Worm (Caenorhabditis elegans) whole organism, L3 larva: ENCODE results near the gene T08G5.2.
"Not testable (repeated sequence)": the region's sequence is repeated elsewhere in the genome, so short reads cannot be mapped to it uniquely, and the experiment has no call there.

Experiments used
- R02D3.7 ChIP-seq: fragments of 150-350 bp; optimal IDR thresholded peaks from 2 replicates; lab custom pipeline; 2014; ENCODE audit warnings: missing biosample characterization, missing genetic modification characterization
- aly-2 ChIP-seq: fragments of 150-350 bp; optimal IDR thresholded peaks from 2 replicates; lab custom pipeline; 2014; ENCODE audit warnings: missing biosample characterization, missing genetic modification characterization
- ceh-28 ChIP-seq: fragments of 150-350 bp; optimal IDR thresholded peaks from 2 replicates; lab custom pipeline; 2014; ENCODE audit warnings: missing biosample characterization, missing genetic modification reagents, missing genetic modification characterization
- ceh-82 ChIP-seq: fragments of 150-350 bp; optimal IDR thresholded peaks from 2 replicates; lab custom pipeline; 2014; ENCODE audit warnings: missing biosample characterization, missing genetic modification characterization
- ceh-9 ChIP-seq: sonication (generic microtip); optimal IDR thresholded peaks from 2 replicates; lab custom pipeline; 2018; ENCODE audit warnings: missing biosample characterization, missing genetic modification characterization
- daf-12 ChIP-seq: fragments of 150-350 bp; optimal IDR thresholded peaks from 2 replicates; lab custom pipeline; 2014; ENCODE audit warnings: missing biosample characterization, missing genetic modification reagents, missing genetic modification characterization
- egl-27 ChIP-seq: sonication (generic microtip); optimal IDR thresholded peaks from 4 replicates; lab custom pipeline; 2017; ENCODE audit warnings: missing biosample characterization, missing genetic modification reagents, missing genetic modification characterization
- egl-5 ChIP-seq: fragments of 150-350 bp; optimal IDR thresholded peaks from 2 replicates; lab custom pipeline; 2017; ENCODE audit warnings: missing biosample characterization, missing genetic modification reagents, missing genetic modification characterization, inconsistent platforms
- elt-1 ChIP-seq: fragments of 150-350 bp; optimal IDR thresholded peaks from 2 replicates; lab custom pipeline; 2014; ENCODE audit warnings: missing biosample characterization, missing genetic modification characterization
- elt-2 ChIP-seq: sonication (generic microtip); optimal IDR thresholded peaks from 2 replicates; lab custom pipeline; 2016; ENCODE audit warnings: missing genetic modification reagents, mild to moderate bottlenecking, missing genetic modification characterization, missing compliant biosample characterization
- elt-3 ChIP-seq, 3 experiments: fragments of 150-350 bp in 1 of 3; sonication (generic microtip) in 2 of 3; optimal IDR thresholded peaks; 2 replicates in 2 of 3; 4 replicates in 1 of 3; lab custom pipeline; 2014 to 2017; ENCODE audit warnings: missing biosample characterization in 3 of 3, missing genetic modification characterization in 3 of 3
- eor-1 ChIP-seq, 2 experiments: fragments of 150-350 bp; optimal IDR thresholded peaks; 2 replicates each; lab custom pipeline; 2014 to 2018; ENCODE audit warnings: missing biosample characterization in 2 of 2, missing genetic modification characterization in 2 of 2
- fkh-10 ChIP-seq: sonication (generic microtip); optimal IDR thresholded peaks from 2 replicates; lab custom pipeline; 2017; ENCODE audit warnings: missing biosample characterization, missing genetic modification reagents, missing genetic modification characterization
- fkh-2 ChIP-seq: fragments of 150-350 bp; optimal IDR thresholded peaks from 2 replicates; lab custom pipeline; 2014; ENCODE audit warnings: missing biosample characterization, missing genetic modification reagents, missing genetic modification characterization
- hmg-11 ChIP-seq: sonication (generic microtip); optimal IDR thresholded peaks from 2 replicates; lab custom pipeline; 2016; ENCODE audit warnings: missing genetic modification characterization, missing compliant biosample characterization
- jun-1 ChIP-seq: fragments of 150-350 bp; optimal IDR thresholded peaks from 2 replicates; lab custom pipeline; 2014; ENCODE audit warnings: missing biosample characterization, missing genetic modification reagents, missing genetic modification characterization
- lin-15B ChIP-seq: fragments of 150-350 bp; optimal IDR thresholded peaks from 2 replicates; lab custom pipeline; 2014; ENCODE audit warnings: missing biosample characterization, missing genetic modification characterization
- lin-39 ChIP-seq: fragments of 150-350 bp; optimal IDR thresholded peaks from 2 replicates; lab custom pipeline; 2018; ENCODE audit warnings: missing biosample characterization, missing genetic modification reagents, missing genetic modification characterization
- lsy-12 ChIP-seq: sonication (generic microtip); optimal IDR thresholded peaks from 2 replicates; lab custom pipeline; 2016; ENCODE audit warnings: mild to moderate bottlenecking, missing genetic modification characterization, missing compliant biosample characterization
- mdl-1 ChIP-seq: fragments of 150-350 bp; optimal IDR thresholded peaks from 2 replicates; lab custom pipeline; 2014; ENCODE audit warnings: missing biosample characterization, missing genetic modification characterization
- nfya-1 ChIP-seq: sonication (generic microtip); optimal IDR thresholded peaks from 2 replicates; lab custom pipeline; 2017; ENCODE audit warnings: missing genetic modification characterization, mild to moderate bottlenecking, missing compliant biosample characterization, antibody characterized with exemption, moderate library complexity; ENCODE audit not compliant: insufficient read depth
- nhr-23 ChIP-seq: fragments of 150-350 bp; optimal IDR thresholded peaks from 2 replicates; lab custom pipeline; 2014; ENCODE audit warnings: missing biosample characterization, missing genetic modification reagents, missing genetic modification characterization
- nhr-25 ChIP-seq: sonication (generic microtip); optimal IDR thresholded peaks from 2 replicates; lab custom pipeline; 2017; ENCODE audit warnings: missing biosample characterization, missing genetic modification characterization
- nhr-28 ChIP-seq: fragments of 150-350 bp; optimal IDR thresholded peaks from 2 replicates; lab custom pipeline; 2014; ENCODE audit warnings: missing biosample characterization, missing genetic modification characterization
- nhr-43 ChIP-seq: sonication (generic microtip); optimal IDR thresholded peaks from 2 replicates; lab custom pipeline; 2016; ENCODE audit warnings: mild to moderate bottlenecking, missing genetic modification characterization, missing compliant biosample characterization; ENCODE audit not compliant: poor library complexity, severe bottlenecking
- nhr-76 ChIP-seq: fragments of 150-350 bp; sonication (generic microtip); optimal IDR thresholded peaks from 5 replicates; lab custom pipeline; 2014; ENCODE audit warnings: missing biosample characterization, missing genetic modification characterization
- nhr-77 ChIP-seq: fragments of 150-350 bp; optimal IDR thresholded peaks from 2 replicates; lab custom pipeline; 2014; ENCODE audit warnings: missing biosample characterization, missing genetic modification characterization
- pha-4 ChIP-seq: fragments of 150-350 bp; optimal IDR thresholded peaks from 2 replicates; lab custom pipeline; 2014; ENCODE audit warnings: missing biosample characterization, missing genetic modification reagents, missing genetic modification characterization
- pqm-1 ChIP-seq: fragments of 150-350 bp; optimal IDR thresholded peaks from 2 replicates; lab custom pipeline; 2017; ENCODE audit warnings: missing biosample characterization, missing genetic modification characterization, inconsistent platforms
- skn-1 ChIP-seq: fragments of 150-350 bp; optimal IDR thresholded peaks from 2 replicates; lab custom pipeline; 2014; ENCODE audit warnings: missing biosample characterization, missing genetic modification characterization
- snpc-4 ChIP-seq: fragments of 150-350 bp; optimal IDR thresholded peaks from 2 replicates; lab custom pipeline; 2014; ENCODE audit warnings: missing biosample characterization, missing genetic modification characterization
- tbx-2 ChIP-seq: sonication (generic microtip); optimal IDR thresholded peaks from 2 replicates; lab custom pipeline; 2016; ENCODE audit warnings: mild to moderate bottlenecking, missing genetic modification characterization, missing compliant biosample characterization
- unc-62 ChIP-seq: fragments of 150-350 bp; sonication (generic microtip); optimal IDR thresholded peaks from 4 replicates; lab custom pipeline; 2014; ENCODE audit warnings: missing biosample characterization, missing genetic modification reagents, missing genetic modification characterization
- ztf-4 ChIP-seq: fragments of 150-350 bp; optimal IDR thresholded peaks from 2 replicates; lab custom pipeline; 2014; ENCODE audit warnings: missing biosample characterization, missing genetic modification characterization

The T08G5.2 gene

DNA sequence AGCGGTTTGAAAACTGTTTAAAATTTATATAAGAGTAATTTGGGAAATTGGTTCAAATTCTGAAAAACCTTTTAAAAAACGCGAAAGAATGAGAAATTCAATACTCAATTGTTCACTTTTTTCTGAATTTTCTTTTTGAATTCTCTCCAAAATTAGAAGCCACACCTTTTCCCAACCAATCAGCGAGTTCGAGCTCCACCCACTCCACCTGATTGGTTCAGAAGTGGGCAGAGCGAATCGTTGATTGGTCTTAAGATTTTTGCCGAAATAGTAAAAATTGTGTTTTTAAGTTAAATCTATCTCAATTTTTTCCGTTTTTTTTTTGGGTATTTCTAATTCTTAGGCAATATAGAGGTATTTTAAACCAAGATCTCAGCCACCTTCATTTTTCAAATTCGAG lies 37.9 kb upstream of the T08G5.2 start:
- no peak for TF ChIP-seq mdl-1 (tag; lab: Kevin White, UChicago)
- TF ChIP-seq eor-1 (tag; optimal IDR thresholded peaks at IDR 0.05; lab: Kevin White, UChicago): no peak
- TF ChIP-seq hmg-11: no peak
- no peak for TF ChIP-seq R02D3.7
- TF ChIP-seq daf-12 (tag; lab: Kevin White, UChicago): no peak
- peak; percentile 90 for TF ChIP-seq nfya-1 (tag; lab: Kevin White, UChicago)
- TF ChIP-seq elt-1 (tag; lab: Kevin White, UChicago): no peak

DNA sequence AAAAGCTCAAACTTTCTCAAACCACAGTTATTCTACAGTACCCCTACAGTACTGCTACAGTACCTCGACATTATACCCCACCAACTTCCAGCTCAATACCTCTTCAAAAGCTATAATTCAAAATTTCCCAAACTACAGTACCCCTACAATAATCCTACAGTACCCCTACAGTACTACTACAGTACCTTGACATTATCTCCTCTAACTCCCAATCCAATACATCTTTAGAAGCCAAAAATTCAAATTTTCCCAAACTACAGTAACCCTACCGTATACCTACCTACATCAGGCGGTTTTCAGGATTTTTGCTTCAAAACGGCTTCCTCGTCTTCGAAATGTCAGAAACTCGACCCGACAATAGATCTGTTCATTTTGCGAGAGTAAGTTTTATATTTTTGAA lies 31.4 kb upstream of the T08G5.2 start, which contains the start of gene F58D12.3:
F58D12.3 (plus strand) TSS at position 301 of the 400 bp plus-strand sequence.
- TF ChIP-seq mdl-1 (tag; lab: Kevin White, UChicago): no peak
- TF ChIP-seq unc-62 (GFP tag; lab: Kevin White, UChicago): no peak
- no peak for TF ChIP-seq R02D3.7
- no peak for TF ChIP-seq elt-3 (tag; optimal IDR thresholded peaks at IDR 0.05; lab: Kevin White, UChicago)
- TF ChIP-seq daf-12 (tag; lab: Kevin White, UChicago): no peak
- no peak for TF ChIP-seq lsy-12
- TF ChIP-seq nfya-1 (tag; lab: Kevin White, UChicago): no peak
- TF ChIP-seq nhr-77 (tag; lab: Kevin White, UChicago): no peak
- TF ChIP-seq jun-1 (tag; lab: Kevin White, UChicago): no peak
- no peak for TF ChIP-seq ztf-4 (tag; lab: Kevin White, UChicago)
- no peak for TF ChIP-seq fkh-10 (GFP tag; lab: Kevin White, UChicago)
- no peak for TF ChIP-seq aly-2 (tag; lab: Kevin White, UChicago)
- no peak for TF ChIP-seq ceh-9
- no peak for TF ChIP-seq nhr-25 (tag; lab: Kevin White, UChicago)
- no peak for TF ChIP-seq nhr-43 (tag; lab: Kevin White, UChicago)
- TF ChIP-seq nhr-28: no peak
- TF ChIP-seq egl-5 (tag; lab: Kevin White, UChicago): no peak
- TF ChIP-seq fkh-2: no peak

DNA sequence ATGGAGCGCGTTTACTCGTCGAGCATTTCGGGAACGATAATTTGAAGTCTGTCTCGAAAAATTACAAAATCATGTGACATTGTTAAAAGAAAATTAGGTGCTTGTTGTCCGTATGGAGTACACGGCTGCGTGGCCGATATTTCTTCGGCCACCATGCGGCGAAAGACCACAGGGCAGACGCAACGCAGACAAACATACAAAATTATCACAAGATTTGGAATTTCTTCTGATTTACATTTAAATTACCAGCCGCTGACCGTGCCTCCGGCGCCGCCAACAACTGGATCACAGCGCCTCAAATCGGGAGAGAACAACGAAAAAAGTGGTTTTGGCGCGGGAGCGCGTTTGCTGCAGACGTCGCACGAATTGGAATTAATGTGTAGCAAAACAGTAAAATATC lies 29.0 kb upstream of the T08G5.2 start:
- peak; percentile 87 for TF ChIP-seq jun-1 (tag; lab: Kevin White, UChicago)
- TF ChIP-seq nhr-76 (tag; lab: Kevin White, UChicago): peak; percentile 10
- peak; percentile 39 for TF ChIP-seq nhr-77 (tag; lab: Kevin White, UChicago)
- TF ChIP-seq R02D3.7: peak; percentile 80
- TF ChIP-seq mdl-1 (tag; lab: Kevin White, UChicago): peak; percentile 25
- peak; percentile 87 for TF ChIP-seq nfya-1 (tag; lab: Kevin White, UChicago)
- peak in 1 of 2 experiments; percentile 23 for TF ChIP-seq eor-1 (tag; optimal IDR thresholded peaks at IDR 0.05; lab: Kevin White, UChicago)
- TF ChIP-seq elt-2 (tag; lab: Kevin White, UChicago): peak; percentile 77
- peak; percentile 35 for TF ChIP-seq egl-5 (tag; lab: Kevin White, UChicago)
- TF ChIP-seq lsy-12: peak; percentile 94
- TF ChIP-seq elt-1 (tag; lab: Kevin White, UChicago): peak; percentile 52
- TF ChIP-seq pha-4 (tag; lab: Kevin White, UChicago): peak; percentile 77
- TF ChIP-seq nhr-28: peak; percentile 41
- TF ChIP-seq egl-27 (tag; lab: Kevin White, UChicago): peak; percentile 16
- TF ChIP-seq ceh-28 (tag; lab: Kevin White, UChicago): peak; percentile 86
- TF ChIP-seq unc-62 (GFP tag; lab: Kevin White, UChicago): peak; percentile 39
- TF ChIP-seq lin-15B (tag; lab: Kevin White, UChicago): peak; percentile 82
- TF ChIP-seq nhr-23 (tag; lab: Kevin White, UChicago): peak; percentile 97
- TF ChIP-seq pqm-1 (tag; lab: Kevin White, UChicago): peak; percentile 65
- TF ChIP-seq skn-1 (tag; lab: Kevin White, UChicago): peak; percentile 18
- peak; percentile 93 for TF ChIP-seq snpc-4 (tag; lab: Kevin White, UChicago)
- peak; percentile 50 for TF ChIP-seq fkh-10 (GFP tag; lab: Kevin White, UChicago)
- peak; percentile 75 for TF ChIP-seq ceh-82 (tag; lab: Kevin White, UChicago)
- TF ChIP-seq tbx-2 (tag; lab: Kevin White, UChicago): peak; percentile 90
- TF ChIP-seq nhr-43 (tag; lab: Kevin White, UChicago): peak; percentile 98
- peak; percentile 28 for TF ChIP-seq ztf-4 (tag; lab: Kevin White, UChicago)
- peak; percentile 94 for TF ChIP-seq lin-39 (tag; lab: Kevin White, UChicago)
- peak; percentile 96 for TF ChIP-seq nhr-25 (tag; lab: Kevin White, UChicago)

DNA sequence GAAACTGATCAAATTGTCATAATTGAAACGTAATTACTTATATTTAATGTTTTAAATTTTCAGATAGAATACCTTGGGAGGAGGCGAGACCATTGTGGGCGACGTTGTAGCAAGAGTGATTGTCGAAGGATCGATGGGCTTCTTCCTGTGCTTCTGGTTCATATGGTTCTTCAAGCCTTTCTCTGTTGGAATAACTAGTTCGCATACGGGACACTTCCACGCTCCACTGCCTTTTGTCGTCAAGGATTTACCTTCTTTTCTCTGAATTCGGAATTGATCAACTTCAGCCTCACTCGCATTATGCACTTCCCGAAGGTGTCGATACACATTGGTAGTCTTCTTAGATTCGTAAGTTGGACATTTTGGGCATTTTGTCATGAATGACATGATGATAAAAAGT lies 23.2 kb upstream of the T08G5.2 start, which contains the start of gene F58D12.1:
F58D12.1 (plus strand) TSS at position 301 of the 400 bp plus-strand sequence.
- TF ChIP-seq hmg-11; pha-4 (tag; lab: Kevin White, UChicago); unc-62 (GFP tag; lab: Kevin White, UChicago): not testable (repeated sequence)
- TF ChIP-seq, all 47 proteins: peak for 0; not testable (repeated sequence) for 47
